Fruit fly (Drosophila melanogaster) Kc167 (cell line): ENCODE measurements around the gene CG42450.

Experiments used
- Myc ChIP-seq: fragments of >200 bp; optimal IDR thresholded peaks from 2 replicates; lab custom pipeline; 2017; ENCODE audit warnings: missing external identifiers
- Sin3A ChIP-seq: fragments of >200 bp; optimal IDR thresholded peaks from 2 replicates; lab custom pipeline; 2018; ENCODE audit warnings: missing external identifiers
- h ChIP-seq: fragments of >200 bp; optimal IDR thresholded peaks from 3 replicates; lab custom pipeline; 2018; ENCODE audit warnings: missing external identifiers
- insv ChIP-seq: fragments of >200 bp; optimal IDR thresholded peaks from 3 replicates; lab custom pipeline; 2018; ENCODE audit warnings: missing external identifiers
- psq ChIP-seq: fragments of >200 bp; optimal IDR thresholded peaks from 2 replicates; lab custom pipeline; 2017; ENCODE audit warnings: missing external identifiers

DNA sequence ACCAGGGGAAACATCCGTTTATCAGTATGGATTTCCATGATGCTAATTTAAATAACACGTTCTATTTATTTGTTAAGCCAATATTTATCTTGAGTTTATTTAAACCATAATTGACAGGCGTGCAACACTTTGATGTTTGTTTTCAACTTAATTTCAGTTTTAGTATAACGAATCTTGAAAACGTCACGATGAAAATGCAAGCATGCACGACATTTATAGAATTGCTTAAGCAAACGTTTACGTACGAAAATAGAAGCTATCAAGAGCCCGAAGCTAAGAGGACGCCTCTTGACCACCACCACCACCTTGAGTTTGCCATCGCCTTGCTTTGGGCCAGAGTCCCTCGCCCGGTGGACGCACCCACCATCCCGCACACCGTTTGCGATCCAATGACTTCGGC lies 41.7 kb upstream of the CG42450 start:
- TF ChIP-seq Sin3A (no peak), h (lab: Kevin White, UChicago) (no peak), psq (no peak), insv (no peak), Myc (lab: Kevin White, UChicago) (no peak)
